Worm (Caenorhabditis elegans): Measurements from ENCODE around the gene ctns-1.

ce11 chrII:8174148-8174547 is 37.4 kb upstream of the ctns-1 start:
- TF ChIP-seq nhr-11 (tag; optimal IDR thresholded peaks at IDR 0.05) = no peak
- TF ChIP-seq dve-1 (tag; optimal IDR thresholded peaks at IDR 0.05) = no peak
- no peak for TF ChIP-seq che-1 (tag; optimal IDR thresholded peaks at IDR 0.05)
- TF ChIP-seq ceh-14 (tag; optimal IDR thresholded peaks at IDR 0.05) = no peak
- TF ChIP-seq T23F11.4 (GFP tag; optimal IDR thresholded peaks at IDR 0.05) = no peak
- no peak for TF ChIP-seq ceh-6 (GFP tag; optimal IDR thresholded peaks at IDR 0.05)
- TF ChIP-seq F13H6.1 (tag; optimal IDR thresholded peaks at IDR 0.05) = no peak
- no peak for TF ChIP-seq ama-1 (optimal IDR thresholded peaks at IDR 0.05)
- no peak for TF ChIP-seq pha-4 (tag; optimal IDR thresholded peaks at IDR 0.05)
- TF ChIP-seq nhr-232 (tag; optimal IDR thresholded peaks at IDR 0.05) = no peak
- no peak for TF ChIP-seq lim-6 (tag; optimal IDR thresholded peaks at IDR 0.05)

Measured in whole organism, late embryonic.